Worm (Caenorhabditis elegans): ENCODE data around the gene F55E10.2.

Gene F55E10.2

DNA sequence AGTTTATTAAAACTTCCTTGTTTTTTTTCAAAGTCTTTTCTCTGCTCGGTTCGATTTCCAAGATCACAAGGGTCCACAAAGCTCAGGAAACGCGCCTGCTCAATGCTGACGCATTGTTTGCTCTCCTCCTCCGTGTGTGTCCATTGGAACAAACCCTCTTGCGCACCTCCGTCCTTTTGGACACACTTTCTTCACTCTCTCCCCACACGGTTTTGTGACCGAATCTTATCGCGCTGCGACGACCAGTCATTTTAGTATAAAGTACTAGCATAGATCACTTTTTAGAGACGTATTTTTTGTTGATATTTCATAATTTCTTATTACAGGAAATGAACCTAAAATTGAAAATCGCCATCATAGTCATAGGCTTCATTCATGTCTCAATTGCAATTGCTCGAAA, 27.7 kb downstream of the F55E10.2 start (continued):
- TF ChIP-seq nhr-90 (tag; optimal IDR thresholded peaks at IDR 0.05; ENCODE audit: poor library complexity): peak; percentile 80
- TF ChIP-seq mdl-1 (tag; optimal IDR thresholded peaks at IDR 0.05): peak in 1 of 2 experiments; percentile 72
- peak in 1 of 2 experiments; percentile 30 for TF ChIP-seq ztf-11 (tag; optimal IDR thresholded peaks at IDR 0.05)
- peak; percentile 85 for TF ChIP-seq nhr-20 (tag; optimal IDR thresholded peaks at IDR 0.05)
- TF ChIP-seq nhr-71 (tag; optimal IDR thresholded peaks at IDR 0.05): peak; percentile 88
- peak in 1 of 6 experiments; percentile 34 for TF ChIP-seq elt-3 (tag; optimal IDR thresholded peaks at IDR 0.05)
- peak; percentile 42 for TF ChIP-seq sup-37 (GFP tag; optimal IDR thresholded peaks at IDR 0.05)
- TF ChIP-seq nhr-47 (tag; optimal IDR thresholded peaks at IDR 0.05): peak; percentile 86
- TF ChIP-seq aha-1 (tag; optimal IDR thresholded peaks at IDR 0.05): peak; percentile 30
- no peak for TF ChIP-seq C34B4.2 (tag; optimal IDR thresholded peaks at IDR 0.05)
- peak; percentile 30 for TF ChIP-seq lin-39 (tag; optimal IDR thresholded peaks at IDR 0.05)
- no peak for TF ChIP-seq ama-1 (optimal IDR thresholded peaks at IDR 0.05)
- peak; percentile 70 for TF ChIP-seq dsc-1 (tag; optimal IDR thresholded peaks at IDR 0.05)
- TF ChIP-seq ztf-4 (tag; optimal IDR thresholded peaks at IDR 0.05): peak; percentile 64
- no peak for TF ChIP-seq hlh-17 (GFP tag; optimal IDR thresholded peaks at IDR 0.05; ENCODE audit: borderline replicate concordance)
- peak; percentile 55 for TF ChIP-seq snpc-4 (tag; optimal IDR thresholded peaks at IDR 0.05)
- TF ChIP-seq snu-23 (GFP tag; optimal IDR thresholded peaks at IDR 0.05): peak; percentile 80
- TF ChIP-seq mef-2 (tag; optimal IDR thresholded peaks at IDR 0.05): no peak
- TF ChIP-seq mab-9 (GFP tag; IDR thresholded peaks at IDR 0.05): peak; percentile 59
- TF ChIP-seq ceh-82 (tag; optimal IDR thresholded peaks at IDR 0.05): peak; percentile 46 to 88 (median 62)
- TF ChIP-seq lsy-2 (tag; optimal IDR thresholded peaks at IDR 0.05): peak; percentile 78 to 82
- peak; percentile 15 for TF ChIP-seq fos-1 (tag; optimal IDR thresholded peaks at IDR 0.05)
- 0 out of 2 replicates have a peak, but pooled peaks have one; percentile 27 for TF ChIP-seq ceh-88 (GFP tag; IDR thresholded peaks at IDR 0.05)

DNA sequence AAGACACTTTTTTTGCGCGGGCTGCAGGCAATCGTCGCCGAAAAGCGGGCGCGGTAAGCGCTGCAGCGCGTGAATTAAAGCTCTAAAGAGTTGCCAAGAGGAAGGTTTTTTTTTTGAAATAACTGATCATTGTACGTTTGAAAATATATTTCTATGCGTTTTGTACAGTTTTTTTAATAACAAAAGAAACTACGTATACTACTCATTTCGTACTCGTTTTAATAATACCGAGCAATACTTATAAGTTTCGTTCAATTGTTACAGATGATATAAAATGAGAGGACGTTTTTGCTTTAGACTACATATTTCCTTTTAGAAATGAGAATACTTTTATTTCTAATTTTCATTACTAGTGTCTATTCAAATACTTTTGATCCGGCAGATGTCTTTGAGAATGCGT, 31.4 kb downstream of the F55E10.2 start, which contains the start of gene nep-15:
Gene nep-15 (plus strand): TSS at position 301 of the 400 bp plus-strand sequence.
- no peak for TF ChIP-seq C16A3.4 (tag; optimal IDR thresholded peaks at IDR 0.05)

DNA sequence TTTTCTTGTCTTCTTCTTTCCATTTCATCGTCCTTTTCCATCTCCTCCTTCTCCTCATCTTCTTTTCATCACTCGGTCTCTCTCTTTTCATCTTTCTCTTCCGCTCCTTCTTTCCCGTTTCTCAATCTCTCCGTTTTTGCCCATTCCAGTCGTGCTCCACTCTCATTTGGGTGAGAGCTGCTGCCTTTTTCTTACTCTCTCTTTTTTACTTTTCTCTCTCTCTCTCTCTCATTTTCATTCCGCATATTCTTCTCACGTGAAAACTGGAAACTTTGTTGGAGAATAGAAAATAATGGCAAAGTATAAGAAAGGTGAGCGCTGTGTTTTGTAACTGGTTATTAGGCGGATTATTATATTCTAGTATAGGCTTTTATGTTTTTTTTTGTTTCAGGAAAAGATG, 37.8 kb downstream of the F55E10.2 start, which contains the start of gene tbc-18:
Gene tbc-18 (plus strand): TSS at position 246 of the 400 bp plus-strand sequence.
- TF ChIP-seq nhr-71 (tag; optimal IDR thresholded peaks at IDR 0.05) (peak; percentile 66), lin-35 (GFP tag; optimal IDR thresholded peaks at IDR 0.05) (peak in 1 of 2 experiments; percentile 10), alr-1 (tag; optimal IDR thresholded peaks at IDR 0.05; ENCODE audit: borderline replicate concordance) (no peak), ces-1 (GFP tag; optimal IDR thresholded peaks at IDR 0.05) (no peak), jun-1 (tag; optimal IDR thresholded peaks at IDR 0.05) (no peak), sptf-1 (tag; optimal IDR thresholded peaks at IDR 0.05) (no peak), snu-23 (GFP tag; optimal IDR thresholded peaks at IDR 0.05) (peak; percentile 47), zip-4 (GFP tag; optimal IDR thresholded peaks at IDR 0.05) (no peak), lin-14 (GFP tag; optimal IDR thresholded peaks at IDR 0.05) (peak; percentile 91), hlh-4 (tag; optimal IDR thresholded peaks at IDR 0.05) (no peak), xbp-1 (tag; optimal IDR thresholded peaks at IDR 0.05) (peak; percentile 32), tlp-1 (tag; optimal IDR thresholded peaks at IDR 0.05) (no peak), isw-1 (GFP tag; IDR thresholded peaks at IDR 0.05) (peak; percentile 18; the same call in 1 of the 2 replicates), pax-3 (tag; optimal IDR thresholded peaks at IDR 0.05) (peak; percentile 55), ceh-82 (tag; optimal IDR thresholded peaks at IDR 0.05) (peak in 1 of 3 experiments; percentile 64), nhr-47 (tag; optimal IDR thresholded peaks at IDR 0.05) (peak; percentile 57), sox-4 (tag; optimal IDR thresholded peaks at IDR 0.05) (no peak), dpl-1 (GFP tag; optimal IDR thresholded peaks at IDR 0.05) (peak in 1 of 3 experiments; percentile 7), mep-1 (tag; optimal IDR thresholded peaks at IDR 0.05) (peak; percentile 9), snpc-4 (tag; optimal IDR thresholded peaks at IDR 0.05) (no peak), unc-86 (tag; optimal IDR thresholded peaks at IDR 0.05) (peak; percentile 54), elt-2 (tag; optimal IDR thresholded peaks at IDR 0.05) (no peak), dsc-1 (tag; optimal IDR thresholded peaks at IDR 0.05) (peak; percentile 62), egl-27 (tag; optimal IDR thresholded peaks at IDR 0.05) (no peak), tbx-2 (tag; optimal IDR thresholded peaks at IDR 0.05) (no peak), nhr-19 (GFP tag; conservative IDR thresholded peaks at IDR 0.05) (no peak), nhr-20 (tag; optimal IDR thresholded peaks at IDR 0.05) (peak; percentile 20), efl-1 (optimal IDR thresholded peaks at IDR 0.05) (peak; percentile 6 to 46), efl-1 (GFP tag; optimal IDR thresholded peaks at IDR 0.05 in 1 of 2) (no peak), swsn-7 (tag; optimal IDR thresholded peaks at IDR 0.05) (peak; percentile 45), mab-9 (GFP tag; IDR thresholded peaks at IDR 0.05) (no peak), skn-1 (tag; optimal IDR thresholded peaks at IDR 0.05) (no peak), fkh-10 (GFP tag; optimal IDR thresholded peaks at IDR 0.05) (peak; percentile 54)

All from whole organism, L1 larva.